Fruit fly (Drosophila melanogaster): Measurements from ENCODE around the gene CG7194.
A peak's percentile ranks its signal among the peaks of the same experiment; 100 is the strongest.

Gene CG7194

dm6 chr3L:8312290-8312689, 8.4 kb upstream of the CG7194 start:
- TF ChIP-seq foxo (GFP tag; optimal IDR thresholded peaks at IDR 0.05) (no peak), Dfd (GFP tag; optimal IDR thresholded peaks at IDR 0.05) (no peak), CrebA (GFP tag; optimal IDR thresholded peaks at IDR 0.05; ENCODE audit: borderline replicate concordance) (no peak), sv (GFP tag; optimal IDR thresholded peaks at IDR 0.05) (no peak), CG9705 (GFP tag; optimal IDR thresholded peaks at IDR 0.05) (no peak), Hr83 (GFP tag; optimal IDR thresholded peaks at IDR 0.05; ENCODE audit: poor library complexity, severe bottlenecking) (no peak), usp (GFP tag; optimal IDR thresholded peaks at IDR 0.05) (no peak), woc (GFP tag; optimal IDR thresholded peaks at IDR 0.05) (no peak), brk (GFP tag; optimal IDR thresholded peaks at IDR 0.05) (no peak), Sp1 (GFP tag; optimal IDR thresholded peaks at IDR 0.05) (no peak), h (GFP tag; optimal IDR thresholded peaks at IDR 0.05) (no peak), Myc (optimal IDR thresholded peaks at IDR 0.05) (no peak), GATAd (GFP tag; optimal IDR thresholded peaks at IDR 0.05) (no peak), lola (GFP tag; optimal IDR thresholded peaks at IDR 0.05) (no peak), HLH106 (tag; optimal IDR thresholded peaks at IDR 0.05) (no peak), Abd-B (GFP tag; optimal IDR thresholded peaks at IDR 0.05) (no peak)

- TF ChIP-seq tai (GFP tag; optimal IDR thresholded peaks at IDR 0.05): no peak
- no peak for TF ChIP-seq dmrt93B (GFP tag; optimal IDR thresholded peaks at IDR 0.05)
- no peak for TF ChIP-seq Rel (GFP tag; optimal IDR thresholded peaks at IDR 0.05)
- peak; percentile 56 for TF ChIP-seq Rel (tag; optimal IDR thresholded peaks at IDR 0.05)
- TF ChIP-seq rgr (GFP tag; optimal IDR thresholded peaks at IDR 0.05): peak; percentile 78
- peak; percentile 63 for TF ChIP-seq Jra (GFP tag; optimal IDR thresholded peaks at IDR 0.05)
- TF ChIP-seq foxo (GFP tag; optimal IDR thresholded peaks at IDR 0.05): peak in 1 of 2 experiments; percentile 83
- peak; percentile 25 for TF ChIP-seq ey (GFP tag; optimal IDR thresholded peaks at IDR 0.05)
- TF ChIP-seq Mio (GFP tag; optimal IDR thresholded peaks at IDR 0.05): no peak
- TF ChIP-seq Hr78 (GFP tag; optimal IDR thresholded peaks at IDR 0.05): no peak
- peak; percentile 79 for TF ChIP-seq HLH106 (tag; optimal IDR thresholded peaks at IDR 0.05)
- TF ChIP-seq Abd-B (GFP tag; optimal IDR thresholded peaks at IDR 0.05): no peak
- TF ChIP-seq fru (GFP tag; optimal IDR thresholded peaks at IDR 0.05): peak; percentile 84
- no peak for TF ChIP-seq Dfd (GFP tag; optimal IDR thresholded peaks at IDR 0.05)
- TF ChIP-seq br (GFP tag; optimal IDR thresholded peaks at IDR 0.05): peak; percentile 69
- no peak for TF ChIP-seq dl (GFP tag; optimal IDR thresholded peaks at IDR 0.05; ENCODE audit: insufficient read depth in 1 of 2, partially characterized antibody in 2 of 2)
- peak; percentile 7 for TF ChIP-seq sage (GFP tag; optimal IDR thresholded peaks at IDR 0.05)
- TF ChIP-seq CrebA (GFP tag; optimal IDR thresholded peaks at IDR 0.05; ENCODE audit: borderline replicate concordance): no peak
- no peak for TF ChIP-seq Vsx2 (GFP tag; optimal IDR thresholded peaks at IDR 0.05; ENCODE audit: partially characterized antibody)
- no peak for TF ChIP-seq Hr83 (GFP tag; optimal IDR thresholded peaks at IDR 0.05; ENCODE audit: poor library complexity, severe bottlenecking)
- no peak for TF ChIP-seq usp (GFP tag; optimal IDR thresholded peaks at IDR 0.05)
- no peak for TF ChIP-seq Dif (GFP tag; optimal IDR thresholded peaks at IDR 0.05; ENCODE audit: partially characterized antibody)
- TF ChIP-seq lola (GFP tag; optimal IDR thresholded peaks at IDR 0.05): no peak
- TF ChIP-seq Sp1 (GFP tag; optimal IDR thresholded peaks at IDR 0.05): peak; percentile 79
- peak; percentile 80 for TF ChIP-seq h (GFP tag; optimal IDR thresholded peaks at IDR 0.05)
- peak; percentile 99 for TF ChIP-seq Myc (optimal IDR thresholded peaks at IDR 0.05)
- TF ChIP-seq woc (GFP tag; optimal IDR thresholded peaks at IDR 0.05): peak; percentile 86
- TF ChIP-seq pan (optimal IDR thresholded peaks at IDR 0.05): no peak
- peak; percentile 69 for TF ChIP-seq CG9705 (GFP tag; optimal IDR thresholded peaks at IDR 0.05)
- TF ChIP-seq GATAd (GFP tag; optimal IDR thresholded peaks at IDR 0.05): no peak
- peak; percentile 64 for TF ChIP-seq brk (GFP tag; optimal IDR thresholded peaks at IDR 0.05)
- peak; percentile 29 for TF ChIP-seq sv (GFP tag; optimal IDR thresholded peaks at IDR 0.05)
- TF ChIP-seq OdsH (GFP tag; optimal IDR thresholded peaks at IDR 0.05): peak; percentile 44
- no peak for TF ChIP-seq CG32264 (GFP tag; optimal IDR thresholded peaks at IDR 0.05)
- no peak for TF ChIP-seq N (GFP tag; optimal IDR thresholded peaks at IDR 0.05)
- TF ChIP-seq Hnf4 (GFP tag; optimal IDR thresholded peaks at IDR 0.05): peak; percentile 68
- peak; percentile 75 for TF ChIP-seq psq (GFP tag; optimal IDR thresholded peaks at IDR 0.05)
- no peak for TF ChIP-seq jim (GFP tag; optimal IDR thresholded peaks at IDR 0.05)
- peak; percentile 21 for TF ChIP-seq dsf (GFP tag; optimal IDR thresholded peaks at IDR 0.05; ENCODE audit: borderline replicate concordance)
Observed at dm6 chr3L:8308891-8309352, 5.1 kb upstream of the CG7194 start, which contains the start of gene BI-1. Gene BI-1, minus strand, starts transcription at chr3L:8308941.
